Fruit fly (Drosophila melanogaster): ENCODE data around the gene Unc-76.

Gene Unc-76

dm6 chrX:2134226-2134880, 53.9 kb downstream of the Unc-76 start (continued):
- TF ChIP-seq yki (optimal IDR thresholded peaks at IDR 0.05) (no peak), CG32772 (GFP tag; IDR thresholded peaks at IDR 0.05) (no peak), CG3995 (GFP tag; optimal IDR thresholded peaks at IDR 0.05) (no peak), CG10431 (GFP tag; optimal IDR thresholded peaks at IDR 0.05) (peak; percentile 38), CG1602 (GFP tag; optimal IDR thresholded peaks at IDR 0.05) (peak; percentile 61), CG8290 (GFP tag; optimal IDR thresholded peaks at IDR 0.05) (peak; percentile 7), CG8290 (tag; optimal IDR thresholded peaks at IDR 0.05) (peak in 1 of 2 experiments; percentile 78), Lim3 (GFP tag; IDR thresholded peaks at IDR 0.05) (no peak), Dbx (GFP tag; IDR thresholded peaks at IDR 0.05) (no peak), repo (GFP tag; optimal IDR thresholded peaks at IDR 0.05) (peak; percentile 33), luna (GFP tag; optimal IDR thresholded peaks at IDR 0.05) (peak; percentile 27), HLH3B (GFP tag; IDR thresholded peaks at IDR 0.05) (peak; percentile 74), CG4328 (GFP tag; optimal IDR thresholded peaks at IDR 0.05) (peak; percentile 6), CG31441 (GFP tag; IDR thresholded peaks at IDR 0.05) (peak; percentile 74), CG7556 (GFP tag; optimal IDR thresholded peaks at IDR 0.05) (peak; percentile 62), Kr (GFP tag; optimal IDR thresholded peaks at IDR 0.05) (no peak), CG4282 (GFP tag; optimal IDR thresholded peaks at IDR 0.05) (no peak), CG31388 (GFP tag; optimal IDR thresholded peaks at IDR 0.05) (peak; percentile 36), Abd-B (GFP tag; optimal IDR thresholded peaks at IDR 0.05) (peak; percentile 45), p53 (GFP tag; optimal IDR thresholded peaks at IDR 0.05) (no peak), CG2889 (GFP tag; IDR thresholded peaks at IDR 0.05) (0 out of 3 replicates have a peak, but pooled peaks have one; percentile 36), E2f2 (GFP tag; IDR thresholded peaks at IDR 0.05) (no peak), Hey (tag; optimal IDR thresholded peaks at IDR 0.05) (no peak), en (GFP tag; optimal IDR thresholded peaks at IDR 0.05) (peak; percentile 11), CG15601 (tag; optimal IDR thresholded peaks at IDR 0.05) (peak; percentile 71), Camta (GFP tag; optimal IDR thresholded peaks at IDR 0.05) (peak; percentile 16), tll (GFP tag; optimal IDR thresholded peaks at IDR 0.05) (no peak), pb (GFP tag; optimal IDR thresholded peaks at IDR 0.05) (no peak), crp (GFP tag; optimal IDR thresholded peaks at IDR 0.05) (no peak), gsb-n (tag; optimal IDR thresholded peaks at IDR 0.05) (peak; percentile 41), Poxn (GFP tag; IDR thresholded peaks at IDR 0.05) (no peak), Asciz (GFP tag; optimal IDR thresholded peaks at IDR 0.05) (peak; percentile 21), Dek (tag; optimal IDR thresholded peaks at IDR 0.05) (peak; percentile 42), al (GFP tag; IDR thresholded peaks at IDR 0.05) (no peak), zen2 (GFP tag; IDR thresholded peaks at IDR 0.05; ENCODE audit: partially characterized antibody) (no peak), CG33213 (GFP tag; optimal IDR thresholded peaks at IDR 0.05) (peak; percentile 1), CG17802 (tag; optimal IDR thresholded peaks at IDR 0.05) (no peak), ro (GFP tag; IDR thresholded peaks at IDR 0.05) (no peak), vfl (GFP tag; optimal IDR thresholded peaks at IDR 0.05) (no peak), ewg (GFP tag; optimal IDR thresholded peaks at IDR 0.05) (peak; percentile 24), h (optimal IDR thresholded peaks at IDR 0.05) (no peak), hkb (optimal IDR thresholded peaks at IDR 0.05) (no peak), hkb (GFP tag; IDR thresholded peaks at IDR 0.05) (peak; percentile 69), CG2120 (GFP tag; optimal IDR thresholded peaks at IDR 0.05) (peak; percentile 66), Atf3 (GFP tag; optimal IDR thresholded peaks at IDR 0.05) (peak; percentile 12), grn (GFP tag; optimal IDR thresholded peaks at IDR 0.05) (no peak), Mrtf (GFP tag; IDR thresholded peaks at IDR 0.05) (0 out of 3 replicates have a peak, but pooled peaks have one; percentile 48), lab (GFP tag; optimal IDR thresholded peaks at IDR 0.05) (peak; percentile 81), Bteb2 (GFP tag; optimal IDR thresholded peaks at IDR 0.05) (peak; percentile 36), pfk (GFP tag; optimal IDR thresholded peaks at IDR 0.05) (no peak), pnt (GFP tag; optimal IDR thresholded peaks at IDR 0.05) (peak; percentile 53), CG11695 (GFP tag; IDR thresholded peaks at IDR 0.05) (peak; percentile 74)
